Fruit fly (Drosophila melanogaster): ENCODE measurements around the gene CG12310.

Gene CG12310

dm6 chr3L:15009681-15010080, 40.9 kb downstream of the CG12310 start:
- TF ChIP-seq OdsH (GFP tag; optimal IDR thresholded peaks at IDR 0.05) (peak; percentile 7), spab (GFP tag; optimal IDR thresholded peaks at IDR 0.05) (no peak), CG1621 (tag; optimal IDR thresholded peaks at IDR 0.05) (no peak), pdm3 (GFP tag; optimal IDR thresholded peaks at IDR 0.05) (no peak), CG6276 (GFP tag; optimal IDR thresholded peaks at IDR 0.05) (no peak), CG3919 (GFP tag; optimal IDR thresholded peaks at IDR 0.05) (no peak), CG6163 (GFP tag; IDR thresholded peaks at IDR 0.05) (peak; percentile 49; the same call in 1 of the 3 replicates), CG8119 (GFP tag; IDR thresholded peaks at IDR 0.05) (peak; percentile 30; the same call in 1 of the 3 replicates), CG32006 (GFP tag; optimal IDR thresholded peaks at IDR 0.05) (peak; percentile 37), Gug (GFP tag; IDR thresholded peaks at IDR 0.05) (peak; percentile 43; the same call in 1 of the 2 replicates), vri (GFP tag; optimal IDR thresholded peaks at IDR 0.05) (no peak), CG11762 (GFP tag; optimal IDR thresholded peaks at IDR 0.05; ENCODE audit: insufficient read depth) (no peak), salr (GFP tag; optimal IDR thresholded peaks at IDR 0.05) (no peak), svp (GFP tag) (no peak), lz (GFP tag; optimal IDR thresholded peaks at IDR 0.05) (no peak), Eip78C (GFP tag) (peak; percentile 62), achi (GFP tag; optimal IDR thresholded peaks at IDR 0.05) (peak; percentile 3), CG11902 (GFP tag; optimal IDR thresholded peaks at IDR 0.05) (no peak), Ets21C (GFP tag; optimal IDR thresholded peaks at IDR 0.05) (no peak), Sox14 (GFP tag; optimal IDR thresholded peaks at IDR 0.05) (no peak), CG10631 (GFP tag; optimal IDR thresholded peaks at IDR 0.05) (peak; percentile 30), Eip93F (GFP tag; optimal IDR thresholded peaks at IDR 0.05) (no peak), Hr4 (GFP tag; optimal IDR thresholded peaks at IDR 0.05) (peak; percentile 22), CG6854 (GFP tag; optimal IDR thresholded peaks at IDR 0.05) (no peak), CG16779 (tag; optimal IDR thresholded peaks at IDR 0.05) (no peak), Met (GFP tag; optimal IDR thresholded peaks at IDR 0.05) (no peak), CG15336 (GFP tag; IDR thresholded peaks at IDR 0.05) (peak; percentile 68), Hr39 (GFP tag; optimal IDR thresholded peaks at IDR 0.05) (no peak), eg (GFP tag; IDR thresholded peaks at IDR 0.05) (peak; percentile 64; the same call in 2 of the 3 replicates), dac (GFP tag; optimal IDR thresholded peaks at IDR 0.05) (peak; percentile 4), Blimp-1 (GFP tag; optimal IDR thresholded peaks at IDR 0.05) (no peak)

dm6 chr3L:15007271-15007948, 43.2 kb downstream of the CG12310 start:
- TF ChIP-seq spab (GFP tag; optimal IDR thresholded peaks at IDR 0.05): peak; percentile 7
- TF ChIP-seq dac (GFP tag; optimal IDR thresholded peaks at IDR 0.05): no peak
- peak; percentile 15 for TF ChIP-seq CG6808 (GFP tag; optimal IDR thresholded peaks at IDR 0.05)
- TF ChIP-seq CG31627 (GFP tag; optimal IDR thresholded peaks at IDR 0.05): peak; percentile 16
- no peak for TF ChIP-seq Hr39 (GFP tag; optimal IDR thresholded peaks at IDR 0.05)
- TF ChIP-seq CG11294 (GFP tag; IDR thresholded peaks at IDR 0.05): no peak
- TF ChIP-seq Sox102F (GFP tag; optimal IDR thresholded peaks at IDR 0.05): peak; percentile 17
- peak; percentile 28 for TF ChIP-seq Eip75B (GFP tag; optimal IDR thresholded peaks at IDR 0.05)
- peak; percentile 20 for TF ChIP-seq Lpt (GFP tag; optimal IDR thresholded peaks at IDR 0.05)
- peak; percentile 7 for TF ChIP-seq pdm3 (GFP tag; optimal IDR thresholded peaks at IDR 0.05)
- peak; percentile 8 for TF ChIP-seq CG6792 (GFP tag; optimal IDR thresholded peaks at IDR 0.05)
- peak; percentile 54 for TF ChIP-seq achi (GFP tag; optimal IDR thresholded peaks at IDR 0.05)
- no peak for TF ChIP-seq CG6854 (GFP tag; optimal IDR thresholded peaks at IDR 0.05)
- peak; percentile 28 for TF ChIP-seq esn (GFP tag; optimal IDR thresholded peaks at IDR 0.05)
- no peak for TF ChIP-seq CG11762 (GFP tag; optimal IDR thresholded peaks at IDR 0.05; ENCODE audit: insufficient read depth)
- TF ChIP-seq Ets96B (tag; optimal IDR thresholded peaks at IDR 0.05): peak; percentile 45
- peak; percentile 31 for TF ChIP-seq Hr4 (GFP tag; optimal IDR thresholded peaks at IDR 0.05)
- TF ChIP-seq CG8319 (GFP tag; optimal IDR thresholded peaks at IDR 0.05): no peak
- peak; percentile 56; the same call in 2 of the 3 replicates for TF ChIP-seq CG6163 (GFP tag; IDR thresholded peaks at IDR 0.05)
- no peak for TF ChIP-seq CG4318 (GFP tag; optimal IDR thresholded peaks at IDR 0.05)
- no peak for TF ChIP-seq fkh (GFP tag; optimal IDR thresholded peaks at IDR 0.05)
- TF ChIP-seq CG34406 (GFP tag; optimal IDR thresholded peaks at IDR 0.05): peak; percentile 22
- TF ChIP-seq fd59A (GFP tag; optimal IDR thresholded peaks at IDR 0.05): peak; percentile 25
- no peak for TF ChIP-seq topi (GFP tag; optimal IDR thresholded peaks at IDR 0.05)
- no peak for TF ChIP-seq CG1621 (tag; optimal IDR thresholded peaks at IDR 0.05)
- no peak for TF ChIP-seq Gug (GFP tag; IDR thresholded peaks at IDR 0.05)
- peak; percentile 69 for TF ChIP-seq svp (GFP tag)
- 0 out of 3 replicates have a peak, but pooled peaks have one; percentile 30 for TF ChIP-seq eg (GFP tag; IDR thresholded peaks at IDR 0.05)
- TF ChIP-seq CG7368 (GFP tag; optimal IDR thresholded peaks at IDR 0.05): no peak
- TF ChIP-seq dsx (GFP tag; optimal IDR thresholded peaks at IDR 0.05; ENCODE audit: poor library complexity, severe bottlenecking): peak; percentile 8
- no peak for TF ChIP-seq CG6276 (GFP tag; optimal IDR thresholded peaks at IDR 0.05)
- no peak for TF ChIP-seq CG11902 (GFP tag; optimal IDR thresholded peaks at IDR 0.05)

Data from whole organism, prepupa.